Fruit fly (Drosophila melanogaster) whole organism, embryonic: ENCODE data around the gene Slc25A46a.
A peak's percentile ranks its signal among the peaks of the same experiment; 100 is the strongest.

Source experiments
- Abd-B ChIP-seq: fragments of 200-800 bp; sonication (Bioruptor generic); optimal IDR thresholded peaks from 2 replicates; lab custom pipeline; 2018; ENCODE audit warnings: missing biosample characterization, mild to moderate bottlenecking, missing genetic modification characterization, moderate library complexity
- Awh ChIP-seq: fragments of 200-800 bp; sonication (Bioruptor generic); IDR thresholded peaks from 2 replicates; pipeline ENCODE4, ENCODE4 v1.3.6; 2022; ENCODE audit warnings: missing biosample characterization, missing genetic modification characterization
- B-H1 ChIP-seq: fragments of 200-800 bp; sonication (Bioruptor generic); IDR thresholded peaks from 3 replicates; pipeline ENCODE4 v1.3.6; 2022; ENCODE audit warnings: missing biosample characterization, missing genetic modification characterization
- Blimp-1 ChIP-seq: fragments of 200-800 bp; sonication (Bioruptor generic); optimal IDR thresholded peaks from 3 replicates; lab custom pipeline; 2018; ENCODE audit warnings: missing biosample characterization, missing genetic modification characterization, mild to moderate bottlenecking, moderate library complexity, missing genetic modification reagents
- CG10267 ChIP-seq: fragments of 200-800 bp; sonication (Bioruptor generic); optimal IDR thresholded peaks from 2 replicates; lab custom pipeline; 2018; ENCODE audit warnings: missing biosample characterization, mild to moderate bottlenecking, missing genetic modification characterization, moderate library complexity
- CG11247 ChIP-seq: fragments of 200-800 bp; sonication (Bioruptor generic); IDR thresholded peaks from 2 replicates; pipeline ENCODE4 v1.3.6; 2022; ENCODE audit warnings: missing biosample characterization, missing genetic modification characterization
- CG12071 ChIP-seq: fragments of 200-800 bp; sonication (Bioruptor generic); optimal IDR thresholded peaks from 3 replicates; lab custom pipeline; 2018; ENCODE audit warnings: missing biosample characterization, mild to moderate bottlenecking, missing genetic modification characterization
- CG12155 ChIP-seq: fragments of 200-800 bp; sonication (Bioruptor generic); optimal IDR thresholded peaks from 3 replicates; lab custom pipeline; 2016; ENCODE audit warnings: missing biosample characterization, missing genetic modification characterization
- CG13287 ChIP-seq: fragments of 200-800 bp; sonication (Bioruptor generic); IDR thresholded peaks from 2 replicates; pipeline ENCODE4 v1.3.6; 2022; ENCODE audit warnings: missing biosample characterization, missing genetic modification characterization; ENCODE audit not compliant: partially characterized antibody
- CG14710 ChIP-seq: fragments of 200-800 bp; sonication (Bioruptor generic); optimal IDR thresholded peaks from 3 replicates; lab custom pipeline; 2019; ENCODE audit warnings: missing biosample characterization, mild to moderate bottlenecking, missing genetic modification characterization, moderate library complexity
- CG1602 ChIP-seq: fragments of 200-800 bp; sonication (Bioruptor generic); optimal IDR thresholded peaks from 3 replicates; lab custom pipeline; 2016; ENCODE audit warnings: missing biosample characterization, missing genetic modification characterization
- CG16813 ChIP-seq: fragments of 200-800 bp; sonication (Bioruptor generic); IDR thresholded peaks from 3 replicates; pipeline ENCODE4 v1.3.6; 2022; ENCODE audit warnings: missing biosample characterization, missing genetic modification characterization; ENCODE audit not compliant: partially characterized antibody
- CG17186 ChIP-seq: fragments of 200-800 bp; sonication (Bioruptor generic); optimal IDR thresholded peaks from 3 replicates; lab custom pipeline; 2017; ENCODE audit warnings: missing biosample characterization, missing genetic modification reagents, missing genetic modification characterization
- CG17328 ChIP-seq: fragments of 200-800 bp; sonication (Bioruptor generic); IDR thresholded peaks from 2 replicates; pipeline ENCODE4 v1.3.6; 2022; ENCODE audit warnings: missing biosample characterization, missing genetic modification characterization
- CG18476 ChIP-seq: fragments of 200-800 bp; sonication (Bioruptor generic); optimal IDR thresholded peaks from 2 replicates; lab custom pipeline; 2016; ENCODE audit warnings: missing biosample characterization, mild to moderate bottlenecking, missing genetic modification characterization
- CG34224 ChIP-seq: fragments of 200-800 bp; sonication (Bioruptor generic); IDR thresholded peaks from 3 replicates; pipeline ENCODE4 v1.3.6; 2022; ENCODE audit warnings: missing biosample characterization, missing genetic modification characterization; ENCODE audit not compliant: partially characterized antibody
- CG3847 ChIP-seq: fragments of 200-800 bp; sonication (Bioruptor generic); IDR thresholded peaks from 2 replicates; pipeline ENCODE4 v1.3.6; 2022; ENCODE audit warnings: missing biosample characterization, missing genetic modification characterization
- CG42726 ChIP-seq: fragments of 200-800 bp; sonication (Bioruptor generic); IDR thresholded peaks from 2 replicates; pipeline ENCODE4 v1.3.6; 2022; ENCODE audit warnings: missing biosample characterization, missing genetic modification characterization; ENCODE audit not compliant: partially characterized antibody
- CG7357 ChIP-seq: fragments of 200-800 bp; sonication (Bioruptor generic); IDR thresholded peaks from 3 replicates; pipeline ENCODE4 v1.3.6; 2022; ENCODE audit warnings: missing biosample characterization, missing genetic modification characterization
- CG7963 ChIP-seq: fragments of 200-800 bp; sonication (Bioruptor generic); IDR thresholded peaks from 3 replicates; pipeline ENCODE4 v1.3.6; 2022; ENCODE audit warnings: missing biosample characterization, missing genetic modification characterization; ENCODE audit not compliant: partially characterized antibody
- CG8765 ChIP-seq: fragments of 200-800 bp; sonication (Bioruptor generic); IDR thresholded peaks from 2 replicates; pipeline ENCODE4 v1.3.6; 2022; ENCODE audit warnings: missing biosample characterization, missing genetic modification characterization
- CG9797 ChIP-seq: fragments of 200-800 bp; sonication (Bioruptor generic); optimal IDR thresholded peaks from 3 replicates; lab custom pipeline; 2018; ENCODE audit warnings: missing biosample characterization, mild to moderate bottlenecking, missing genetic modification characterization
- Dp ChIP-seq: fragments of 200-800 bp; sonication (Bioruptor generic); optimal IDR thresholded peaks from 2 replicates; lab custom pipeline; 2018; ENCODE audit warnings: missing biosample characterization, mild to moderate bottlenecking, missing genetic modification characterization, moderate library complexity
- Dref ChIP-seq: fragments of 200-800 bp; sonication (Bioruptor generic); IDR thresholded peaks from 2 replicates; pipeline ENCODE4 v1.3.6; 2022; ENCODE audit warnings: missing biosample characterization, missing genetic modification characterization
- Lhr ChIP-seq: fragments of 200-800 bp; sonication (Bioruptor generic); optimal IDR thresholded peaks from 3 replicates; lab custom pipeline; 2017; ENCODE audit warnings: mild to moderate bottlenecking, missing biosample characterization, missing genetic modification reagents, missing genetic modification characterization
- MBD-R2 ChIP-seq: fragments of 200-800 bp; sonication (Bioruptor generic); IDR thresholded peaks from 2 replicates; pipeline ENCODE4 v1.3.6; 2022; ENCODE audit warnings: missing biosample characterization, missing genetic modification characterization
- Med ChIP-seq: fragments of 200-800 bp; sonication (Bioruptor generic); peaks from one replicate; lab custom pipeline; 2016; ENCODE audit warnings: missing biosample characterization, missing genetic modification characterization, mild to moderate bottlenecking, inconsistent platforms, moderate library complexity
- Opbp ChIP-seq: fragments of 200-800 bp; sonication (Bioruptor generic); IDR thresholded peaks from 3 replicates; pipeline ENCODE4 v1.3.6; 2022; ENCODE audit warnings: missing biosample characterization, missing genetic modification characterization; ENCODE audit not compliant: partially characterized antibody
- Sin3A ChIP-seq: fragments of >200 bp; optimal IDR thresholded peaks from 2 replicates; lab custom pipeline; 2018
- ap ChIP-seq: fragments of 200-800 bp; sonication (Bioruptor generic); IDR thresholded peaks from 2 replicates; pipeline ENCODE4 v1.3.6; 2022; ENCODE audit warnings: missing biosample characterization, missing genetic modification characterization
- ato ChIP-seq: fragments of 200-800 bp; sonication (Bioruptor generic); IDR thresholded peaks from 2 replicates; pipeline ENCODE4 v1.3.6; 2022; ENCODE audit warnings: missing biosample characterization, missing genetic modification characterization; ENCODE audit not compliant: partially characterized antibody
- dati ChIP-seq: fragments of 200-800 bp; sonication (Bioruptor generic); IDR thresholded peaks from 2 replicates; pipeline ENCODE4 v1.3.6; 2022; ENCODE audit warnings: missing biosample characterization, missing genetic modification characterization
- dm ChIP-seq: fragments of 200-800 bp; sonication (Bioruptor generic); optimal IDR thresholded peaks from 3 replicates; lab custom pipeline; 2016; ENCODE audit warnings: missing biosample characterization, missing genetic modification characterization
- h ChIP-seq: fragments of >200 bp; optimal IDR thresholded peaks from 2 replicates; lab custom pipeline; 2017
- hb ChIP-seq: fragments of 200-800 bp; sonication (Bioruptor generic); IDR thresholded peaks from 3 replicates; pipeline ENCODE4 v1.3.6; 2022; ENCODE audit warnings: missing biosample characterization, missing genetic modification characterization; ENCODE audit not compliant: partially characterized antibody
- inv ChIP-seq: fragments of 200-800 bp; sonication (Bioruptor generic); IDR thresholded peaks from 2 replicates; pipeline ENCODE4 v1.3.6; 2022; ENCODE audit warnings: missing biosample characterization, missing genetic modification characterization; ENCODE audit not compliant: partially characterized antibody
- kay ChIP-seq: fragments of 200-800 bp; sonication (Bioruptor generic); optimal IDR thresholded peaks from 2 replicates; lab custom pipeline; 2016; ENCODE audit warnings: missing biosample characterization, missing genetic modification characterization
- mld ChIP-seq: fragments of 200-800 bp; sonication (Bioruptor generic); IDR thresholded peaks from 3 replicates; pipeline ENCODE4 v1.3.6; 2022; ENCODE audit warnings: missing biosample characterization, missing genetic modification characterization; ENCODE audit not compliant: partially characterized antibody
- onecut ChIP-seq: fragments of 200-800 bp; sonication (Bioruptor generic); IDR thresholded peaks from 2 replicates; pipeline ENCODE4 v1.3.6; 2022; ENCODE audit warnings: missing biosample characterization, missing genetic modification characterization
- pb ChIP-seq: fragments of 200-800 bp; sonication (Bioruptor generic); optimal IDR thresholded peaks from 3 replicates; lab custom pipeline; 2016; ENCODE audit warnings: missing biosample characterization, missing genetic modification characterization
- pzg ChIP-seq: fragments of 200-800 bp; sonication (Bioruptor generic); optimal IDR thresholded peaks from 3 replicates; lab custom pipeline; 2018; ENCODE audit warnings: missing biosample characterization, mild to moderate bottlenecking, missing genetic modification characterization, moderate library complexity
- ranshi ChIP-seq: fragments of 200-800 bp; sonication (Bioruptor generic); IDR thresholded peaks from 2 replicates; pipeline ENCODE4 v1.3.6; 2022; ENCODE audit warnings: missing biosample characterization, missing genetic modification characterization
- row ChIP-seq: fragments of 200-800 bp; sonication (Bioruptor generic); IDR thresholded peaks from 3 replicates; pipeline ENCODE4 v1.3.6; 2022; ENCODE audit warnings: missing biosample characterization, missing genetic modification characterization
- tap ChIP-seq: fragments of 200-800 bp; optimal IDR thresholded peaks from 3 replicates; lab custom pipeline; 2019; ENCODE audit warnings: missing biosample characterization, mild to moderate bottlenecking, missing genetic modification characterization, moderate library complexity
- tll ChIP-seq, 2 experiments: fragments of 200-800 bp in 1 of 2; fragments of >200 bp in 1 of 2; sonication (Bioruptor generic) in 1 of 2; optimal IDR thresholded peaks; 2 replicates each; lab custom pipeline; 2017 to 2019; ENCODE audit warnings: missing biosample characterization in 2 of 2, missing genetic modification characterization in 2 of 2, mild to moderate bottlenecking in 1 of 2, moderate library complexity in 1 of 2
- unc-4 ChIP-seq: fragments of 200-800 bp; sonication (Bioruptor generic); IDR thresholded peaks from 2 replicates; pipeline ENCODE4 v1.3.6; 2022; ENCODE audit warnings: missing biosample characterization, missing genetic modification characterization; ENCODE audit not compliant: partially characterized antibody
- vnd ChIP-seq: fragments of 200-800 bp; sonication (Bioruptor generic); IDR thresholded peaks from 3 replicates; pipeline ENCODE4 v1.3.6; 2022; ENCODE audit warnings: missing biosample characterization, missing genetic modification characterization; ENCODE audit not compliant: partially characterized antibody
- zen ChIP-seq: fragments of 200-800 bp; sonication (Bioruptor generic); optimal IDR thresholded peaks from 3 replicates; lab custom pipeline; 2018; ENCODE audit warnings: missing biosample characterization, mild to moderate bottlenecking, missing genetic modification characterization, moderate library complexity

Gene Slc25A46a

dm6 chrX:16005551-16006197 is 22.1 kb downstream of the Slc25A46a start, which contains the start of the genes vap and CG12698 (continued):
- TF ChIP-seq ato (GFP tag; lab: Robert Waterston, UW) (peak; percentile 28; the same call in 1 of the 2 replicates), CG16813 (GFP tag; lab: Robert Waterston, UW) (peak; percentile 75), hb (GFP tag; lab: Robert Waterston, UW) (0 out of 3 replicates have a peak, but pooled peaks have one; percentile 14), CG14710 (peak; percentile 53), Lhr (GFP tag; lab: Kevin White, UChicago) (peak; percentile 27), CG9797 (GFP tag; lab: Kevin White, UChicago) (peak; percentile 66), pzg (GFP tag; lab: Kevin White, UChicago) (peak; percentile 84), CG7357 (peak; percentile 91), row (peak; percentile 50), CG34224 (peak; percentile 35; the same call in 1 of the 3 replicates), CG42726 (GFP tag; lab: Robert Waterston, UW) (peak; percentile 56; the same call in 1 of the 2 replicates), CG12071 (GFP tag; lab: Kevin White, UChicago) (no peak), dm (GFP tag; lab: Kevin White, UChicago) (peak; percentile 2), onecut (GFP tag; lab: Robert Waterston, UW) (peak; percentile 43; the same call in 1 of the 2 replicates), CG8765 (GFP tag; lab: Robert Waterston, UW) (no peak), tap (tag; lab: Kevin White, UChicago) (no peak), Opbp (peak; percentile 68; the same call in 2 of the 3 replicates), Dref (peak; percentile 86), CG11247 (GFP tag; lab: Robert Waterston, UW) (no peak), vnd (GFP tag; lab: Robert Waterston, UW) (peak; percentile 62; the same call in 2 of the 3 replicates), Blimp-1 (GFP tag; lab: Kevin White, UChicago) (no peak), MBD-R2 (GFP tag; lab: Robert Waterston, UW) (peak; percentile 59), zen (tag; lab: Kevin White, UChicago) (peak; percentile 21), CG10267 (peak; percentile 40), CG17186 (peak; percentile 54), kay (no peak), inv (GFP tag; lab: Robert Waterston, UW) (peak; percentile 71), CG18476 (GFP tag; lab: Kevin White, UChicago) (no peak), dati (GFP tag; lab: Robert Waterston, UW) (no peak), Abd-B (GFP tag; lab: Kevin White, UChicago) (no peak), CG7963 (peak; percentile 67), Dp (GFP tag; lab: Kevin White, UChicago) (peak; percentile 58), CG1602 (GFP tag; lab: Kevin White, UChicago) (no peak), CG13287 (GFP tag; lab: Robert Waterston, UW) (peak; percentile 73), mld (GFP tag; lab: Robert Waterston, UW) (peak; percentile 59; the same call in 1 of the 3 replicates), unc-4 (GFP tag; lab: Robert Waterston, UW) (peak; percentile 59), Awh (GFP tag; lab: Robert Waterston, UW) (no peak)

dm6 chrX:16008814-16009213 is 25.2 kb downstream of the Slc25A46a start, which contains the start of gene Muc14A:
Gene Muc14A, plus strand, starts transcription at chrX:16009114.
- TF ChIP-seq Awh (GFP tag; lab: Robert Waterston, UW) = no peak
- TF ChIP-seq CG17328 (GFP tag; lab: Robert Waterston, UW) = no peak
- TF ChIP-seq Med (GFP tag; lab: Kevin White, UChicago) = no peak
- no peak for TF ChIP-seq CG3847 (GFP tag; lab: Robert Waterston, UW)
- TF ChIP-seq Sin3A (lab: Kevin White, UChicago) = no peak
- TF ChIP-seq h (lab: Kevin White, UChicago) = no peak
- no peak for TF ChIP-seq ap
- TF ChIP-seq B-H1 = no peak
- no peak for TF ChIP-seq CG12155
- no peak for TF ChIP-seq ranshi (GFP tag; lab: Robert Waterston, UW)
- no peak for TF ChIP-seq tll (GFP tag; optimal IDR thresholded peaks at IDR 0.05; lab: Kevin White, UChicago)
- TF ChIP-seq pb (GFP tag; lab: Kevin White, UChicago) = no peak
